Worm (Caenorhabditis elegans) whole organism, late embryonic: ENCODE data around the gene cest-16.

Experiments used
- C08G9.2 ChIP-seq: sonication (generic microtip); optimal IDR thresholded peaks from 2 replicates; lab custom pipeline; 2016; ENCODE audit warnings: mild to moderate bottlenecking, missing genetic modification characterization, moderate library complexity, missing compliant biosample characterization
- C38D4.7 ChIP-seq: fragments of 200-800 bp; sonication (Bioruptor generic); optimal IDR thresholded peaks from 2 replicates; lab custom pipeline; 2018; ENCODE audit warnings: mild to moderate bottlenecking, missing genetic modification characterization, moderate library complexity, missing compliant biosample characterization
- F13H6.1 ChIP-seq: sonication (generic microtip); optimal IDR thresholded peaks from 2 replicates; lab custom pipeline; 2016; ENCODE audit warnings: missing genetic modification characterization, missing compliant biosample characterization
- K02D7.2 ChIP-seq: sonication (generic microtip); optimal IDR thresholded peaks from 2 replicates; lab custom pipeline; 2017; ENCODE audit warnings: mild to moderate bottlenecking, missing genetic modification characterization, missing compliant biosample characterization
- K09A11.1 ChIP-seq: sonication (generic microtip); optimal IDR thresholded peaks from 2 replicates; lab custom pipeline; 2017; ENCODE audit warnings: antibody characterized with exemption, mild to moderate bottlenecking, missing genetic modification characterization, missing compliant biosample characterization; ENCODE audit not compliant: insufficient read depth
- T23F11.4 ChIP-seq: fragments of 200-800 bp; sonication (Bioruptor generic); optimal IDR thresholded peaks from 2 replicates; lab custom pipeline; 2018; ENCODE audit warnings: mild to moderate bottlenecking, missing genetic modification characterization, missing compliant biosample characterization
- Y22D7AL.16 ChIP-seq: sonication (generic microtip); optimal IDR thresholded peaks from 2 replicates; lab custom pipeline; 2016; ENCODE audit warnings: missing genetic modification characterization, missing compliant biosample characterization
- ahr-1 ChIP-seq: sonication (generic microtip); optimal IDR thresholded peaks from 2 replicates; lab custom pipeline; 2016; ENCODE audit warnings: missing genetic modification characterization, missing compliant biosample characterization
- ceh-34 ChIP-seq: sonication (generic microtip); optimal IDR thresholded peaks from 2 replicates; lab custom pipeline; 2016; ENCODE audit warnings: mild to moderate bottlenecking, missing genetic modification characterization, missing compliant biosample characterization
- ceh-45 ChIP-seq: fragments of 200-800 bp; sonication (Bioruptor generic); IDR thresholded peaks from 2 replicates; pipeline ENCODE4 v1.3.6; 2022; ENCODE audit warnings: missing genetic modification reagents, missing genetic modification characterization, missing compliant biosample characterization
- ceh-48 ChIP-seq: sonication (generic microtip); optimal IDR thresholded peaks from 2 replicates; lab custom pipeline; 2016; ENCODE audit warnings: missing genetic modification characterization, inconsistent platforms, missing compliant biosample characterization
- ceh-6 ChIP-seq: fragments of 200-800 bp; sonication (Bioruptor generic); optimal IDR thresholded peaks from 2 replicates; lab custom pipeline; 2018; ENCODE audit warnings: mild to moderate bottlenecking, missing genetic modification characterization, missing compliant biosample characterization
- ceh-9 ChIP-seq: sonication (generic microtip); optimal IDR thresholded peaks from 2 replicates; lab custom pipeline; 2016; ENCODE audit warnings: mild to moderate bottlenecking, missing genetic modification characterization, inconsistent platforms, missing compliant biosample characterization
- dve-1 ChIP-seq: sonication (generic microtip); optimal IDR thresholded peaks from 2 replicates; lab custom pipeline; 2017; ENCODE audit warnings: antibody characterized with exemption, mild to moderate bottlenecking, missing genetic modification characterization, missing compliant biosample characterization
- elt-4 ChIP-seq: sonication (generic microtip); optimal IDR thresholded peaks from 2 replicates; lab custom pipeline; 2016; ENCODE audit warnings: missing genetic modification characterization, missing compliant biosample characterization
- ets-4 ChIP-seq: sonication (generic microtip); optimal IDR thresholded peaks from 2 replicates; lab custom pipeline; 2016; ENCODE audit warnings: missing genetic modification characterization, missing compliant biosample characterization
- eyg-1 ChIP-seq: sonication (generic microtip); optimal IDR thresholded peaks from 2 replicates; lab custom pipeline; 2016; ENCODE audit warnings: missing genotype, missing genetic modification characterization, missing compliant biosample characterization
- fax-1 ChIP-seq: sonication (generic microtip); optimal IDR thresholded peaks from 2 replicates; lab custom pipeline; 2016; ENCODE audit warnings: missing genotype, missing genetic modification characterization, missing compliant biosample characterization
- fkh-6 ChIP-seq: sonication (generic microtip); optimal IDR thresholded peaks from 2 replicates; lab custom pipeline; 2016; ENCODE audit warnings: missing genetic modification characterization, missing compliant biosample characterization
- hlh-15 ChIP-seq: sonication (generic microtip); optimal IDR thresholded peaks from 2 replicates; lab custom pipeline; 2016; ENCODE audit warnings: missing genetic modification characterization, missing compliant biosample characterization
- hlh-30 ChIP-seq: sonication (generic microtip); optimal IDR thresholded peaks from 2 replicates; lab custom pipeline; 2017; ENCODE audit warnings: antibody characterized with exemption, missing genetic modification characterization, missing compliant biosample characterization; ENCODE audit not compliant: insufficient read depth
- hlh-6 ChIP-seq: sonication (generic microtip); optimal IDR thresholded peaks from 2 replicates; lab custom pipeline; 2016; ENCODE audit warnings: missing genotype, missing genetic modification characterization, missing compliant biosample characterization
- lim-6 ChIP-seq: sonication (generic microtip); optimal IDR thresholded peaks from 2 replicates; lab custom pipeline; 2016; ENCODE audit warnings: missing genetic modification characterization, missing compliant biosample characterization
- lin-11 ChIP-seq: fragments of 200-800 bp; sonication (Bioruptor generic); optimal IDR thresholded peaks from 2 replicates; lab custom pipeline; 2018; ENCODE audit warnings: mild to moderate bottlenecking, missing genetic modification characterization, missing compliant biosample characterization
- mec-3 ChIP-seq: sonication (generic microtip); optimal IDR thresholded peaks from 2 replicates; lab custom pipeline; 2016; ENCODE audit warnings: borderline replicate concordance, missing genetic modification characterization, missing compliant biosample characterization
- nfya-1 ChIP-seq: sonication (generic microtip); optimal IDR thresholded peaks from 2 replicates; lab custom pipeline; 2017; ENCODE audit warnings: missing genetic modification characterization, mild to moderate bottlenecking, missing compliant biosample characterization, antibody characterized with exemption, moderate library complexity
- nhr-232 ChIP-seq: sonication (generic microtip); optimal IDR thresholded peaks from 2 replicates; lab custom pipeline; 2016; ENCODE audit warnings: missing genetic modification characterization, missing compliant biosample characterization
- npax-4 ChIP-seq: sonication (generic microtip); optimal IDR thresholded peaks from 2 replicates; lab custom pipeline; 2016; ENCODE audit warnings: missing genetic modification characterization, missing compliant biosample characterization
- pat-9 ChIP-seq: fragments of 200-800 bp; sonication (Bioruptor generic); optimal IDR thresholded peaks from 2 replicates; lab custom pipeline; 2018; ENCODE audit warnings: mild to moderate bottlenecking, missing genetic modification characterization, moderate library complexity, missing compliant biosample characterization
- pax-1 ChIP-seq: fragments of 150-350 bp; optimal IDR thresholded peaks from 2 replicates; lab custom pipeline; 2014; ENCODE audit warnings: missing biosample characterization, missing genetic modification characterization
- pha-4 ChIP-seq: fragments of 150-350 bp; optimal IDR thresholded peaks from 2 replicates; lab custom pipeline; 2018; ENCODE audit warnings: missing biosample characterization, missing genetic modification reagents, missing genetic modification characterization
- pqm-1 ChIP-seq: sonication (generic microtip); optimal IDR thresholded peaks from 2 replicates; lab custom pipeline; 2016; ENCODE audit warnings: missing genetic modification characterization, missing compliant biosample characterization
- pros-1 ChIP-seq: fragments of 150-350 bp; optimal IDR thresholded peaks from 2 replicates; lab custom pipeline; 2014; ENCODE audit warnings: missing biosample characterization, missing genetic modification reagents, missing genetic modification characterization
- sox-4 ChIP-seq: sonication (generic microtip); optimal IDR thresholded peaks from 2 replicates; lab custom pipeline; 2017; ENCODE audit warnings: mild to moderate bottlenecking, missing genetic modification characterization, inconsistent platforms, missing compliant biosample characterization
- ttx-3 ChIP-seq: sonication (generic microtip); optimal IDR thresholded peaks from 2 replicates; lab custom pipeline; 2016; ENCODE audit warnings: missing genetic modification reagents, missing genetic modification characterization, missing compliant biosample characterization
- unc-42 ChIP-seq: sonication (generic microtip); optimal IDR thresholded peaks from 2 replicates; lab custom pipeline; 2016; ENCODE audit warnings: missing genotype, missing genetic modification characterization, missing compliant biosample characterization
- ztf-16 ChIP-seq: sonication (generic microtip); optimal IDR thresholded peaks from 2 replicates; lab custom pipeline; 2017; ENCODE audit warnings: missing genetic modification characterization, missing compliant biosample characterization

Gene cest-16

DNA sequence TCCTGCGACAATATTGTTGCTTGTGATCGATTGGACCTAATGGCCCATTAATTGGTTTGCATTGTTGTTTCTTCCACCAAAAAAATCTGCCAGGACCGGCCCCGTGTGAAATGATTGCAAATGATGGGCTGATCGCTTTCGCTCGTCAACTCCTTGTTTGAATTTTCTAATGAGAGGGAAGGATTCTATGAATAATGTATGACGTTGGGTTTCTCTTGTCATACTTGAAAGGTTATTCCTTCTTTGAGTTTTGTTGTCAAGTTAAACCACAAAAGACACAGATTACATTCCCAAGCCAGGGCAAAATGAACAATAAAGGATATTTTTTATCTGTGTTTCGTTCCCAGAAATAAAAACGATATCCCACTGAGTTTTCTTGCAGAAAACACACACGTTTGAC is 23.0 kb upstream of the cest-16 start:
- TF ChIP-seq fax-1 (no peak), pqm-1 (tag; lab: Kevin White, UChicago) (no peak)
- TF ChIP-seq, all 69 proteins: peak for 0

DNA sequence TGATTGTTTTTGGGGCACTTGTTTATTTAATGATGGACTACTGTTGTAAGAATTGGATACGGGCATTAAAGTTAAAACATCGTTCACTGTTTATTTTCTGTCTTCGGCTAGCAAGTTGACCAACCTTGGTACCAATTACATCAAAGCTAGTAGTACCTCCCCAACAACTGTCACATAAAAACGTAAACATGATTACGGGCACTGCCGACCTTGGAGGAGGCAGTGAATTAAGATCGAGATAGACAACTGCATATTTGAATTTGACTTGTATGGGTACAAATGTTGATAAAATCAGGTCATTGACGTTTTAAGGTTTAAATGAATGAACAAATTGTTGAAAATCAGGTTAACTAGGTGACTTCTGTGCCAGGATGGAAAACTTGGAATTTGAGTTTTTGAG is 22.5 kb upstream of the cest-16 start:
- TF ChIP-seq dve-1 (tag; lab: Kevin White, UChicago): no peak
- no peak for TF ChIP-seq nhr-232
- TF ChIP-seq ceh-34 (tag; lab: Kevin White, UChicago): no peak
- TF ChIP-seq F13H6.1 (tag; lab: Kevin White, UChicago): no peak
- no peak for TF ChIP-seq hlh-30
- TF ChIP-seq eyg-1: no peak
- TF ChIP-seq ceh-6: no peak
- TF ChIP-seq K09A11.1: no peak
- no peak for TF ChIP-seq ttx-3 (tag; lab: Kevin White, UChicago)
- no peak for TF ChIP-seq nfya-1 (tag; lab: Kevin White, UChicago)
- no peak for TF ChIP-seq Y22D7AL.16 (tag; lab: Kevin White, UChicago)

DNA sequence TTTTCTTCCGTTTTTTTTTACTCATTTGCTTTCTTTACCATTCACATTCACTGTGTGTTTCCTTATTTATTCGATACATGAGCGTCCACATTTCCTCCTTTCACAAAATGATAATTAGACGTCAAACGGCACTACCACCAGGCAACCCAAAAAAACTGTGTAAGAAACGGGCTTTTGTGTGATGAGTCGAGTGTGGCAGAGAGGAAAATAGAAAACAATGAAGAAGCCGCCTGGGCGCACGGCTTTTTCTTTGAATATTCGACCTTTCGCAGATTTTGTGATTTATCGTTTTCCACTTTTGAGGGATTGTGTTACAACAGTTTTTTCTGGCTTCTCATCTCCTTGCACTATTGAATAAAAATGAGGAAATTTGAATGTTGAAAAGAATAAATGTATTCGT is 21.4 kb upstream of the cest-16 start:
- TF ChIP-seq pqm-1 (tag; lab: Kevin White, UChicago) (no peak), T23F11.4 (GFP tag; lab: Kevin White, UChicago) (no peak), C08G9.2 (no peak), ceh-9 (no peak), fkh-6 (tag; lab: Kevin White, UChicago) (no peak), lin-11 (tag; lab: Kevin White, UChicago) (no peak)
- TF ChIP-seq, all 69 proteins: peak for 0

DNA sequence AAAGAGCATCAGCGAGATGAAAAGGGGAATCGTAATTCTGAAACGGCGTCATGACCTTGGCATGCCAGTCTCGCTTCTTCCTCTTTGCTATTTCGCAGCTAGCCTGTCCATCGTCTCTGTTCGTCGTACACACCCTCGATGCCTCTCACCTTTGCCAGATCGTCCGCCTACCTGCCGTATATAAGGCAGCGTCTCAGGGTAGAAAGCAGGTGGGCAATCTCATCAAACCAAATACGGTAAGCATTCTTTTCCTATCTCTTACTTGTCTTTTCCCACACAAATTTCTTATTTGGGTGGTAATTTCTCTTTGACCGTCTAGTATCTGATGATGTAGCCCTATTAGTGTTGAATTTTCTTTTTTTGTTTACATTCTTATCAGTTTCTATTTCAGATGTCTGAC is 20.1 kb upstream of the cest-16 start, which contains the start of gene col-166:
Gene col-166 (plus strand): TSS at position 392 of the 400 bp plus-strand sequence.
- no peak for TF ChIP-seq ztf-16 (tag; lab: Kevin White, UChicago)
- TF ChIP-seq nfya-1 (tag; lab: Kevin White, UChicago): no peak
- no peak for TF ChIP-seq pax-1 (tag; lab: Kevin White, UChicago)
- no peak for TF ChIP-seq ceh-9
- TF ChIP-seq fax-1: no peak
- no peak for TF ChIP-seq ets-4 (tag; lab: Kevin White, UChicago)
- TF ChIP-seq ceh-45: no peak
- TF ChIP-seq pros-1 (tag; lab: Kevin White, UChicago): no peak
- TF ChIP-seq pqm-1 (tag; lab: Kevin White, UChicago): no peak
- TF ChIP-seq dve-1 (tag; lab: Kevin White, UChicago): no peak
- no peak for TF ChIP-seq pha-4 (tag; lab: Kevin White, UChicago)

DNA sequence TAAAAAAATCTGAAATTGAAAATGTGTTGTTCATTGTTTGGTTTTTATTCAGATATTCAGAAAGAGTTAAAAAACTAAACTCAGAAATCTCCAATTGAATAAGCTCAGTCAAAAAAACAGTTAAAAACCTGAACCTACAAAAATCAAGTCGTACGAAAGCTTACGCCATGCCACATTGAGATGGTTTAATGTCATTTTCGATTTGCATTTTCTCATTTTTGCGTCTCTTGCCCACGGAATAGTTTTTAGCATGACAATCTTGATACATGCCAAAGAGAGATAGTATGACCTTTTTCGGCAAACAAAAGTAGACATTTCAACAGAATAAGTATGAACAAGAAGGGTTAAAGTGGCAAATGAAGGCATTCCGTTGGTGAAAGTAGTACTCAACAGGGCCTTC is 18.7 kb upstream of the cest-16 start:
- TF ChIP-seq lim-6 (tag; lab: Kevin White, UChicago): no peak
- no peak for TF ChIP-seq ets-4 (tag; lab: Kevin White, UChicago)
- no peak for TF ChIP-seq hlh-15 (tag; lab: Kevin White, UChicago)
- no peak for TF ChIP-seq hlh-30
- no peak for TF ChIP-seq ahr-1
- TF ChIP-seq C38D4.7 (GFP tag; lab: Kevin White, UChicago): no peak
- TF ChIP-seq K02D7.2 (tag; lab: Kevin White, UChicago): no peak
- TF ChIP-seq elt-4 (tag; lab: Kevin White, UChicago): no peak
- no peak for TF ChIP-seq npax-4
- TF ChIP-seq mec-3 (tag; lab: Kevin White, UChicago): no peak
- TF ChIP-seq dve-1 (tag; lab: Kevin White, UChicago): no peak
- no peak for TF ChIP-seq hlh-6
- TF ChIP-seq pat-9: no peak
- no peak for TF ChIP-seq ceh-45
- TF ChIP-seq ceh-48 (tag; lab: Kevin White, UChicago): no peak
- no peak for TF ChIP-seq unc-42
- no peak for TF ChIP-seq eyg-1
- no peak for TF ChIP-seq K09A11.1
- TF ChIP-seq C08G9.2: no peak
- TF ChIP-seq sox-4 (tag; lab: Kevin White, UChicago): no peak
